Worm (Caenorhabditis elegans) whole organism, late embryonic: ENCODE measurements around the gene srw-53.

ENCODE experiments used
- K09A11.1 ChIP-seq: sonication (generic microtip); optimal IDR thresholded peaks from 2 replicates; lab custom pipeline; 2017; ENCODE audit warnings: antibody characterized with exemption, mild to moderate bottlenecking, missing genetic modification characterization, missing compliant biosample characterization; ENCODE audit not compliant: insufficient read depth
- Y22D7AL.16 ChIP-seq: sonication (generic microtip); optimal IDR thresholded peaks from 2 replicates; lab custom pipeline; 2016; ENCODE audit warnings: missing genetic modification characterization, missing compliant biosample characterization
- ama-1 ChIP-seq: fragments of 150-350 bp; optimal IDR thresholded peaks from 2 replicates; lab custom pipeline; 2014
- ceh-14 ChIP-seq: sonication (generic microtip); optimal IDR thresholded peaks from 2 replicates; lab custom pipeline; 2016; ENCODE audit warnings: missing genotype, missing genetic modification characterization, missing compliant biosample characterization
- ceh-19 ChIP-seq: fragments of 200-800 bp; sonication (Bioruptor generic); optimal IDR thresholded peaks from 2 replicates; lab custom pipeline; 2018; ENCODE audit warnings: mild to moderate bottlenecking, missing genetic modification characterization, missing compliant biosample characterization
- ceh-34 ChIP-seq: sonication (generic microtip); optimal IDR thresholded peaks from 2 replicates; lab custom pipeline; 2016; ENCODE audit warnings: mild to moderate bottlenecking, missing genetic modification characterization, missing compliant biosample characterization
- ceh-45 ChIP-seq: fragments of 200-800 bp; sonication (Bioruptor generic); IDR thresholded peaks from 2 replicates; pipeline ENCODE4 v1.3.6; 2022; ENCODE audit warnings: missing genetic modification reagents, missing genetic modification characterization, missing compliant biosample characterization
- ceh-6 ChIP-seq: fragments of 200-800 bp; sonication (Bioruptor generic); optimal IDR thresholded peaks from 2 replicates; lab custom pipeline; 2018; ENCODE audit warnings: mild to moderate bottlenecking, missing genetic modification characterization, missing compliant biosample characterization
- che-1 ChIP-seq: sonication (generic microtip); optimal IDR thresholded peaks from 2 replicates; lab custom pipeline; 2016; ENCODE audit warnings: mild to moderate bottlenecking, missing genetic modification characterization, missing compliant biosample characterization
- elt-4 ChIP-seq: sonication (generic microtip); optimal IDR thresholded peaks from 2 replicates; lab custom pipeline; 2016; ENCODE audit warnings: missing genetic modification characterization, missing compliant biosample characterization
- fax-1 ChIP-seq: sonication (generic microtip); optimal IDR thresholded peaks from 2 replicates; lab custom pipeline; 2016; ENCODE audit warnings: missing genotype, missing genetic modification characterization, missing compliant biosample characterization
- fkh-6 ChIP-seq: sonication (generic microtip); optimal IDR thresholded peaks from 2 replicates; lab custom pipeline; 2016; ENCODE audit warnings: missing genetic modification characterization, missing compliant biosample characterization
- hlh-15 ChIP-seq: sonication (generic microtip); optimal IDR thresholded peaks from 2 replicates; lab custom pipeline; 2016; ENCODE audit warnings: missing genetic modification characterization, missing compliant biosample characterization
- hlh-6 ChIP-seq: sonication (generic microtip); optimal IDR thresholded peaks from 2 replicates; lab custom pipeline; 2016; ENCODE audit warnings: missing genotype, missing genetic modification characterization, missing compliant biosample characterization
- lim-6 ChIP-seq: sonication (generic microtip); optimal IDR thresholded peaks from 2 replicates; lab custom pipeline; 2016; ENCODE audit warnings: missing genetic modification characterization, missing compliant biosample characterization
- lin-11 ChIP-seq: fragments of 200-800 bp; sonication (Bioruptor generic); optimal IDR thresholded peaks from 2 replicates; lab custom pipeline; 2018; ENCODE audit warnings: mild to moderate bottlenecking, missing genetic modification characterization, missing compliant biosample characterization
- mec-3 ChIP-seq: sonication (generic microtip); optimal IDR thresholded peaks from 2 replicates; lab custom pipeline; 2016; ENCODE audit warnings: borderline replicate concordance, missing genetic modification characterization, missing compliant biosample characterization
- nhr-11 ChIP-seq: fragments of 150-350 bp; optimal IDR thresholded peaks from 2 replicates; lab custom pipeline; 2014; ENCODE audit warnings: missing biosample characterization, missing genetic modification characterization
- odd-2 ChIP-seq: sonication (generic microtip); optimal IDR thresholded peaks from 2 replicates; lab custom pipeline; 2017; ENCODE audit warnings: antibody characterized with exemption, mild to moderate bottlenecking, missing genetic modification characterization, missing compliant biosample characterization
- pat-9 ChIP-seq: fragments of 200-800 bp; sonication (Bioruptor generic); optimal IDR thresholded peaks from 2 replicates; lab custom pipeline; 2018; ENCODE audit warnings: mild to moderate bottlenecking, missing genetic modification characterization, moderate library complexity, missing compliant biosample characterization
- pax-1 ChIP-seq: fragments of 150-350 bp; optimal IDR thresholded peaks from 2 replicates; lab custom pipeline; 2014; ENCODE audit warnings: missing biosample characterization, missing genetic modification characterization
- pha-4 ChIP-seq: fragments of 150-350 bp; optimal IDR thresholded peaks from 2 replicates; lab custom pipeline; 2018; ENCODE audit warnings: missing biosample characterization, missing genetic modification reagents, missing genetic modification characterization
- pqm-1 ChIP-seq: sonication (generic microtip); optimal IDR thresholded peaks from 2 replicates; lab custom pipeline; 2016; ENCODE audit warnings: missing genetic modification characterization, missing compliant biosample characterization
- rnt-1 ChIP-seq: sonication (generic microtip); optimal IDR thresholded peaks from 2 replicates; lab custom pipeline; 2016; ENCODE audit warnings: missing genetic modification characterization, missing compliant biosample characterization
- sdc-2 ChIP-seq: sonication (generic microtip); optimal IDR thresholded peaks from 2 replicates; lab custom pipeline; 2016; ENCODE audit warnings: missing genotype, missing genetic modification characterization, missing compliant biosample characterization
- sox-2 ChIP-seq: fragments of 200-800 bp; sonication (Bioruptor generic); IDR thresholded peaks from 2 replicates; pipeline ENCODE4 v1.3.6; 2022; ENCODE audit warnings: missing genetic modification reagents, missing genetic modification characterization, missing compliant biosample characterization
- syd-9 ChIP-seq: sonication (generic microtip); optimal IDR thresholded peaks from 2 replicates; lab custom pipeline; 2016; ENCODE audit warnings: mild to moderate bottlenecking, missing genetic modification characterization, moderate library complexity, missing compliant biosample characterization
- tbx-2 ChIP-seq: sonication (generic microtip); optimal IDR thresholded peaks from 2 replicates; lab custom pipeline; 2016; ENCODE audit warnings: missing genetic modification characterization, missing compliant biosample characterization
- unc-3 ChIP-seq, 2 experiments: fragments of 200-800 bp in 1 of 2; sonication (Bioruptor generic) in 1 of 2; sonication (generic microtip) in 1 of 2; conservative IDR thresholded peaks in 1 of 2; optimal IDR thresholded peaks in 1 of 2; 2 replicates each; pipeline versions ENCODE4 v1.3.6 to Lab custom; 2016 to 2022; ENCODE audit warnings: missing compliant biosample characterization in 2 of 2, missing genetic modification characterization in 2 of 2, missing genetic modification reagents in 1 of 2
- unc-55 ChIP-seq: sonication (generic microtip); optimal IDR thresholded peaks from 2 replicates; lab custom pipeline; 2017; ENCODE audit warnings: missing biosample characterization, missing genetic modification reagents, missing genetic modification characterization
- unc-86 ChIP-seq: sonication (generic microtip); optimal IDR thresholded peaks from 2 replicates; lab custom pipeline; 2016; ENCODE audit warnings: missing genetic modification characterization, missing compliant biosample characterization
- zip-5 ChIP-seq: sonication (generic microtip); optimal IDR thresholded peaks from 2 replicates; lab custom pipeline; 2016; ENCODE audit warnings: missing genetic modification characterization, missing compliant biosample characterization

srw-53 gene

DNA sequence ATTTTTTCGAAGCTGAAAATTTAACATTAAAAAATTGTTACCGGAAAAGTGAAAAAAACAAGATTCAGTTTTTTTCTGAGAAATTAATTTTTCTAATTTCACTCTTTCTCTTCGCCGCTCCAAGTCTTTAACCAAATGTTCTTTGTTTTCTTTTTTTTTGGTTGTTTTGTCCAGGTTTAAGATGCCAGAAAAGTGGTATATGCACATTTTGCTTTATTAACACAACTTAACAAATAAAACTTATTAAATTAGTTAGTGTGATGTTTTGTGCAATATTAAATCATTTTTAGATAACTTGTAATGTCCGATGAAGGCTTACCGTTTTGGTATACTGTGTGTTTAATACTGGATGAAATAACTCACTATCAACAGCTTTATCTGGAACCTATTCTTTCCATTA is at the start of gene srw-53:
Gene srw-53 (plus strand): TSS at position 301 of the 400 bp plus-strand sequence.
- no peak for TF ChIP-seq syd-9 (tag; lab: Kevin White, UChicago)
- TF ChIP-seq ceh-6 (GFP tag; lab: Kevin White, UChicago), result no peak
- TF ChIP-seq fkh-6 (tag; lab: Kevin White, UChicago), result no peak
- TF ChIP-seq che-1, result no peak
- no peak for TF ChIP-seq unc-3 (GFP tag; conservative IDR thresholded peaks at IDR 0.05; lab: Robert Waterston, UW)
- TF ChIP-seq unc-3 (tag; optimal IDR thresholded peaks at IDR 0.05; lab: Kevin White, UChicago), result no peak
- TF ChIP-seq lim-6 (tag; lab: Kevin White, UChicago), result no peak

DNA sequence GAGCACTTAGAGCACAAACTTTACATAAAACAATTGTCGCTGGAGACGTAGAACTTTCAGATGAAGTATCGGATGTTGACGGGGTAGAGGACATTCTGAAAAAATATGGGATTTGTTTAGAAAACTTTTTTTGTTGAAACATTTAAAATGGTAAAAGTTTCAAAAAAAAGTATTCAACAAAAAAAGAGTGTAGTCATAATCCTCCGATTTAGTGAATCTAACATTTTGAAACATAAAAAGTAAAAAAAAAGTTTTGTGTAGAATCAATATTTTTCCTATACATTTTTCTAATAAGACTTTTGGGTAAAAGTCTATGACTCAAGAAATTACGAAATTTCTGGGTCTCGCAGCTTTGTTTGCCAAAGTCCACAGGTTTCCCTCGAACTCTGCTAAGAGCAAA is 46.6 kb upstream of the srw-53 start, which contains the start of gene nhr-213:
Gene nhr-213 (minus strand): TSS at position 101 of the 400 bp plus-strand sequence.
- no peak for TF ChIP-seq sdc-2 (tag; lab: Kevin White, UChicago)
- TF ChIP-seq pax-1 (tag; lab: Kevin White, UChicago), result no peak
- no peak for TF ChIP-seq syd-9 (tag; lab: Kevin White, UChicago)
- no peak for TF ChIP-seq lin-11 (tag; lab: Kevin White, UChicago)
- no peak for TF ChIP-seq sox-2 (GFP tag; lab: Robert Waterston, UW)
- TF ChIP-seq odd-2 (tag; lab: Kevin White, UChicago), result no peak
- TF ChIP-seq hlh-6 (tag; lab: Kevin White, UChicago), result no peak
- no peak for TF ChIP-seq K09A11.1 (tag; lab: Kevin White, UChicago)
- no peak for TF ChIP-seq rnt-1 (tag; lab: Kevin White, UChicago)
- TF ChIP-seq ceh-19 (GFP tag; lab: Kevin White, UChicago), result no peak
- no peak for TF ChIP-seq elt-4 (tag; lab: Kevin White, UChicago)
- no peak for TF ChIP-seq mec-3 (tag; lab: Kevin White, UChicago)
- no peak for TF ChIP-seq unc-86 (tag; lab: Kevin White, UChicago)
- no peak for TF ChIP-seq fax-1 (tag; lab: Kevin White, UChicago)
- no peak for TF ChIP-seq pat-9
- TF ChIP-seq ama-1 (lab: Kevin White, UChicago), result no peak
- TF ChIP-seq Y22D7AL.16 (tag; lab: Kevin White, UChicago), result no peak
- no peak for TF ChIP-seq zip-5 (tag; lab: Kevin White, UChicago)
- no peak for TF ChIP-seq tbx-2 (tag; lab: Kevin White, UChicago)

DNA sequence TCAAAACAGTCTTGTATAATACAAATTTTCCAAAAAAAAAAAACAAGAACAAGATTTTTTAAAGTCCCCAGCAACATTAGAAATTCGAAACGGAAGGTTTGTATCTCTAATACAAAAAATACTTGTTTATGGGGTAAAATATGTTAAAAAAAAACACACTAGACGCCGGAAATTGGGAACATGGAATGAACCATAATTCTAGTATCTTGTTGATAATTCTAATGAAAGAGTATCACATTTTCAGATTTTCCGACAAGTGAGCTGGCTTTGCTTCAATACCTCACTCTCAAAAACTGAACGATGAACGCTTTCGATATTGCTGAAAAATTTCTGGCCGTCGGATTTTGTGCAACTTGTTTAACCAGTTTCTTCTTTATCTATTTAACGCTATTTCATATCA is 45.5 kb upstream of the srw-53 start, which contains the start of gene str-60:
Gene str-60 (plus strand): TSS at position 301 of the 400 bp plus-strand sequence.
- TF ChIP-seq pqm-1 (tag; lab: Kevin White, UChicago) (no peak), ceh-34 (tag; lab: Kevin White, UChicago) (no peak), hlh-15 (tag; lab: Kevin White, UChicago) (no peak), pha-4 (tag; lab: Kevin White, UChicago) (no peak), sdc-2 (tag; lab: Kevin White, UChicago) (no peak), ceh-45 (GFP tag; lab: Robert Waterston, UW) (no peak), mec-3 (tag; lab: Kevin White, UChicago) (no peak)

- TF ChIP-seq Y22D7AL.16 (tag; lab: Kevin White, UChicago), result no peak
- TF ChIP-seq nhr-11 (tag; lab: Kevin White, UChicago), result no peak
- no peak for TF ChIP-seq ceh-34 (tag; lab: Kevin White, UChicago)
- TF ChIP-seq unc-55 (GFP tag; lab: Kevin White, UChicago), result no peak
- TF ChIP-seq sdc-2 (tag; lab: Kevin White, UChicago), result no peak
- TF ChIP-seq hlh-15 (tag; lab: Kevin White, UChicago), result no peak
- TF ChIP-seq ceh-14 (tag; lab: Kevin White, UChicago), result no peak
- no peak for TF ChIP-seq lin-11 (tag; lab: Kevin White, UChicago)
Observed at ce11 chrV:15899696-15900095, 43.5 kb upstream of the srw-53 start, which contains the start of gene T06C12.14. Gene T06C12.14 (plus strand): TSS chrV:15899996.

DNA sequence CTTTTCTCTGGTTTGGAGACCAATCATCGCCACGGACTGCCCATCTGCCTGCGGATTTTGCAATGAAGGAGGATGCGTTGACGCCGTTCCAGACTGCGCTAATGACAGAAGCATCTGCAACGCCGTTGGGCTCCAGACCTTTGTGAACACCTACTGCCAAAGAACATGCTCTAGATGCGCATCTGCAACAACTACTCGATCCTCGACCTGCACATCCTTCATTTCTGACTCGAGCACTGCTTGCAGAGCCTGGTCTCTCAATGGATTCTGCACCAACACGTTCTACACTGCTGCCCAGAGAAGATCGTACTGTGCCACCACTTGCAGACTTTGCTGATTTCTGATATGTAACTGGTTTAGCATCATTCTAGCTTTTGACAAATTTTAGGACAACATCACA is 42.7 kb upstream of the srw-53 start:
- TF ChIP-seq tbx-2 (tag; lab: Kevin White, UChicago), result no peak
- no peak for TF ChIP-seq hlh-6 (tag; lab: Kevin White, UChicago)
- no peak for TF ChIP-seq fkh-6 (tag; lab: Kevin White, UChicago)
- no peak for TF ChIP-seq ceh-34 (tag; lab: Kevin White, UChicago)
